Fruit fly (Drosophila melanogaster) whole organism, prepupa: Measurements from ENCODE around the gene CG12236.

ENCODE experiments used
- CG10631 ChIP-seq: fragments of 200-800 bp; sonication (Bioruptor generic); optimal IDR thresholded peaks from 2 replicates; lab custom pipeline; 2016; ENCODE audit warnings: missing biosample characterization, missing genetic modification characterization
- CG10669 ChIP-seq: fragments of 200-800 bp; sonication (Bioruptor generic); optimal IDR thresholded peaks from 3 replicates; lab custom pipeline; 2018; ENCODE audit warnings: missing biosample characterization, mild to moderate bottlenecking, missing genetic modification characterization, moderate library complexity
- CG11762 ChIP-seq: fragments of 200-800 bp; sonication (Bioruptor generic); optimal IDR thresholded peaks from 3 replicates; lab custom pipeline; 2016; ENCODE audit warnings: missing biosample characterization, missing genetic modification characterization; ENCODE audit not compliant: insufficient read depth
- CG11902 ChIP-seq: fragments of 200-800 bp; sonication (Bioruptor generic); optimal IDR thresholded peaks from 3 replicates; lab custom pipeline; 2016; ENCODE audit warnings: missing biosample characterization, missing genetic modification characterization
- CG1621 ChIP-seq: fragments of 200-800 bp; sonication (Bioruptor generic); optimal IDR thresholded peaks from 3 replicates; lab custom pipeline; 2018; ENCODE audit warnings: missing biosample characterization, mild to moderate bottlenecking, missing genetic modification characterization
- CG16779 ChIP-seq: fragments of 200-800 bp; sonication (Bioruptor generic); optimal IDR thresholded peaks from 3 replicates; lab custom pipeline; 2017; ENCODE audit warnings: missing biosample characterization, mild to moderate bottlenecking, missing genetic modification characterization
- CG3032 ChIP-seq: fragments of 200-800 bp; optimal IDR thresholded peaks from 2 replicates; lab custom pipeline; 2019; ENCODE audit warnings: missing biosample characterization, mild to moderate bottlenecking, missing genetic modification characterization, moderate library complexity
- CG31627 ChIP-seq: fragments of 200-800 bp; sonication (Bioruptor generic); optimal IDR thresholded peaks from 3 replicates; lab custom pipeline; 2016; ENCODE audit warnings: missing biosample characterization, missing genetic modification characterization
- CG32006 ChIP-seq: fragments of 200-800 bp; sonication (Bioruptor generic); optimal IDR thresholded peaks from 3 replicates; lab custom pipeline; 2017; ENCODE audit warnings: missing biosample characterization, mild to moderate bottlenecking, missing genetic modification characterization
- CG34406 ChIP-seq: fragments of 200-800 bp; sonication (Bioruptor generic); optimal IDR thresholded peaks from 3 replicates; lab custom pipeline; 2016; ENCODE audit warnings: missing biosample characterization, missing genetic modification characterization
- CG3919 ChIP-seq: fragments of 200-800 bp; sonication (Bioruptor generic); optimal IDR thresholded peaks from 3 replicates; lab custom pipeline; 2016; ENCODE audit warnings: missing biosample characterization, missing genetic modification characterization
- CG4318 ChIP-seq: fragments of 200-800 bp; sonication (Bioruptor generic); optimal IDR thresholded peaks from 3 replicates; lab custom pipeline; 2017; ENCODE audit warnings: missing biosample characterization, mild to moderate bottlenecking, missing genetic modification characterization
- CG6163 ChIP-seq: fragments of 200-800 bp; sonication (Bioruptor generic); IDR thresholded peaks from 3 replicates; pipeline ENCODE4 v1.3.6; 2022; ENCODE audit warnings: missing biosample characterization, missing genetic modification characterization
- CG6792 ChIP-seq: fragments of 200-800 bp; sonication (Bioruptor generic); optimal IDR thresholded peaks from 3 replicates; lab custom pipeline; 2016; ENCODE audit warnings: missing biosample characterization, missing genetic modification characterization
- CG6808 ChIP-seq: fragments of 200-800 bp; sonication (Bioruptor generic); optimal IDR thresholded peaks from 3 replicates; lab custom pipeline; 2017; ENCODE audit warnings: missing biosample characterization, missing genetic modification characterization, mild to moderate bottlenecking, moderate library complexity, missing genetic modification reagents
- CG6854 ChIP-seq: fragments of 200-800 bp; sonication (Bioruptor generic); optimal IDR thresholded peaks from 2 replicates; lab custom pipeline; 2017; ENCODE audit warnings: missing biosample characterization, mild to moderate bottlenecking, missing genetic modification characterization
- CG8119 ChIP-seq: fragments of 200-800 bp; sonication (Bioruptor generic); IDR thresholded peaks from 3 replicates; pipeline ENCODE4 v1.3.6; 2022; ENCODE audit warnings: missing biosample characterization, missing genetic modification characterization
- Eip93F ChIP-seq: fragments of 200-800 bp; sonication (Bioruptor generic); optimal IDR thresholded peaks from 2 replicates; lab custom pipeline; 2016; ENCODE audit warnings: missing biosample characterization, mild to moderate bottlenecking, missing genetic modification characterization
- Ets21C ChIP-seq: fragments of 200-800 bp; sonication (Bioruptor generic); optimal IDR thresholded peaks from 3 replicates; lab custom pipeline; 2016; ENCODE audit warnings: missing biosample characterization, missing genetic modification characterization
- Gug ChIP-seq: fragments of 200-800 bp; sonication (Bioruptor generic); IDR thresholded peaks from 2 replicates; pipeline ENCODE4 v1.3.6; 2022; ENCODE audit warnings: missing biosample characterization, missing genetic modification characterization
- Hr38 ChIP-seq: sonication (Bioruptor generic); optimal IDR thresholded peaks from 2 replicates; lab custom pipeline; 2016; ENCODE audit warnings: missing biosample characterization, missing genetic modification characterization
- Hr4 ChIP-seq: fragments of 200-800 bp; sonication (Bioruptor generic); optimal IDR thresholded peaks from 3 replicates; lab custom pipeline; 2016; ENCODE audit warnings: missing biosample characterization, missing genetic modification characterization
- Lpt ChIP-seq: fragments of 200-800 bp; sonication (Bioruptor generic); optimal IDR thresholded peaks from 3 replicates; lab custom pipeline; 2016; ENCODE audit warnings: missing biosample characterization, missing genetic modification characterization
- Smox ChIP-seq: fragments of 200-800 bp; sonication (Bioruptor generic); optimal IDR thresholded peaks from 3 replicates; lab custom pipeline; 2016; ENCODE audit warnings: missing biosample characterization, missing genetic modification characterization
- Sox102F ChIP-seq: fragments of 200-800 bp; sonication (Bioruptor generic); optimal IDR thresholded peaks from 2 replicates; lab custom pipeline; 2016; ENCODE audit warnings: missing biosample characterization, mild to moderate bottlenecking, missing genetic modification characterization
- Sox15 ChIP-seq: fragments of 200-800 bp; sonication (Bioruptor generic); optimal IDR thresholded peaks from 3 replicates; lab custom pipeline; 2016; ENCODE audit warnings: missing biosample characterization, missing genetic modification characterization
- achi ChIP-seq: fragments of 200-800 bp; sonication (Bioruptor generic); optimal IDR thresholded peaks from 3 replicates; lab custom pipeline; 2016; ENCODE audit warnings: missing biosample characterization, missing genetic modification characterization
- acj6 ChIP-seq: fragments of 200-800 bp; sonication (Bioruptor generic); optimal IDR thresholded peaks from 3 replicates; lab custom pipeline; 2016; ENCODE audit warnings: missing biosample characterization, missing genetic modification characterization
- cyc ChIP-seq: fragments of 200-800 bp; sonication (Bioruptor generic); optimal IDR thresholded peaks from 3 replicates; lab custom pipeline; 2016; ENCODE audit warnings: missing biosample characterization, missing genetic modification characterization
- dac ChIP-seq: fragments of 200-800 bp; sonication (Bioruptor generic); optimal IDR thresholded peaks from 2 replicates; lab custom pipeline; 2017; ENCODE audit warnings: missing biosample characterization, mild to moderate bottlenecking, missing genetic modification characterization
- dsx ChIP-seq: fragments of 200-800 bp; optimal IDR thresholded peaks from 3 replicates; lab custom pipeline; 2019; ENCODE audit warnings: missing biosample characterization, mild to moderate bottlenecking, missing genetic modification characterization, moderate library complexity; ENCODE audit not compliant: poor library complexity, severe bottlenecking
- eg ChIP-seq: fragments of 200-800 bp; sonication (Bioruptor generic); IDR thresholded peaks from 3 replicates; pipeline ENCODE4 v1.3.6; 2022; ENCODE audit warnings: missing biosample characterization, missing genetic modification characterization
- esn ChIP-seq: fragments of 200-800 bp; sonication (Bioruptor generic); optimal IDR thresholded peaks from 2 replicates; lab custom pipeline; 2016; ENCODE audit warnings: missing biosample characterization, mild to moderate bottlenecking, missing genetic modification characterization, moderate library complexity
- fd59A ChIP-seq: fragments of 200-800 bp; sonication (Bioruptor generic); optimal IDR thresholded peaks from 2 replicates; lab custom pipeline; 2017; ENCODE audit warnings: missing biosample characterization, mild to moderate bottlenecking, missing genetic modification characterization, missing genetic modification reagents
- fkh ChIP-seq: fragments of 200-800 bp; sonication (Bioruptor generic); optimal IDR thresholded peaks from 3 replicates; lab custom pipeline; 2017; ENCODE audit warnings: missing biosample characterization, mild to moderate bottlenecking, missing genetic modification characterization, moderate library complexity
- lz ChIP-seq: fragments of 200-800 bp; sonication (Bioruptor generic); optimal IDR thresholded peaks from 3 replicates; lab custom pipeline; 2016; ENCODE audit warnings: missing biosample characterization, missing genetic modification characterization
- net ChIP-seq: fragments of 200-800 bp; sonication (Bioruptor generic); optimal IDR thresholded peaks from 3 replicates; lab custom pipeline; 2016; ENCODE audit warnings: missing biosample characterization, missing genetic modification characterization
- pdm3 ChIP-seq: fragments of 200-800 bp; sonication (Bioruptor generic); optimal IDR thresholded peaks from 3 replicates; lab custom pipeline; 2016; ENCODE audit warnings: missing biosample characterization, missing genetic modification characterization
- salr ChIP-seq, 2 experiments: fragments of 200-800 bp; sonication (Bioruptor generic); optimal IDR thresholded peaks; 3 replicates each; lab custom pipeline; 2016 to 2018; ENCODE audit warnings: missing biosample characterization in 2 of 2, missing genetic modification characterization in 2 of 2, mild to moderate bottlenecking in 1 of 2
- spab ChIP-seq: fragments of 200-800 bp; sonication (Bioruptor generic); optimal IDR thresholded peaks from 2 replicates; lab custom pipeline; 2017; ENCODE audit warnings: missing biosample characterization, mild to moderate bottlenecking, missing genetic modification characterization, missing genetic modification reagents
- ss ChIP-seq, 2 experiments: fragments of 200-800 bp; sonication (Bioruptor generic); optimal IDR thresholded peaks; 2 replicates in 1 of 2; 3 replicates in 1 of 2; lab custom pipeline; 2017 to 2018; ENCODE audit warnings: mild to moderate bottlenecking in 2 of 2, missing biosample characterization in 2 of 2, missing genetic modification characterization in 2 of 2, moderate library complexity in 1 of 2
- svp ChIP-seq: fragments of 200-800 bp; sonication (Bioruptor generic); peaks from one replicate; lab custom pipeline; 2016; ENCODE audit warnings: missing biosample characterization, missing genetic modification characterization
- topi ChIP-seq: fragments of 200-800 bp; sonication (Bioruptor generic); optimal IDR thresholded peaks from 3 replicates; lab custom pipeline; 2016; ENCODE audit warnings: missing biosample characterization, missing genetic modification characterization
- vri ChIP-seq: fragments of 200-800 bp; sonication (Bioruptor generic); optimal IDR thresholded peaks from 3 replicates; lab custom pipeline; 2016; ENCODE audit warnings: missing biosample characterization, mild to moderate bottlenecking, missing genetic modification characterization

The CG12236 gene

dm6 chrX:5895821-5896550, 11.9 kb upstream of the CG12236 start (continued):
- TF ChIP-seq achi (GFP tag; lab: Kevin White, UChicago), result peak; percentile 98
- peak; percentile 99 for TF ChIP-seq fd59A
- peak; percentile 99 for TF ChIP-seq CG6808 (GFP tag; lab: Kevin White, UChicago)
- peak; percentile 96 for TF ChIP-seq CG31627 (GFP tag; lab: Kevin White, UChicago)
- peak; percentile 98 for TF ChIP-seq Gug (GFP tag; lab: Robert Waterston, UW)
- peak; percentile 99 for TF ChIP-seq CG10631
- TF ChIP-seq Hr4 (GFP tag; lab: Kevin White, UChicago), result peak; percentile 99
- peak; percentile 99 for TF ChIP-seq CG10669 (GFP tag; lab: Kevin White, UChicago)
- peak; percentile 99 for TF ChIP-seq CG3919
- peak; percentile 99 for TF ChIP-seq CG8119 (GFP tag; lab: Robert Waterston, UW)
- TF ChIP-seq esn (GFP tag; lab: Kevin White, UChicago), result peak; percentile 96
- TF ChIP-seq CG6163 (GFP tag; lab: Robert Waterston, UW), result peak; percentile 99
- TF ChIP-seq Smox (GFP tag; lab: Kevin White, UChicago), result peak; percentile 94
- peak; percentile 98 for TF ChIP-seq CG4318 (GFP tag; lab: Kevin White, UChicago)
- peak; percentile 99 for TF ChIP-seq Lpt (GFP tag; lab: Kevin White, UChicago)
- TF ChIP-seq fkh (GFP tag; lab: Kevin White, UChicago), result peak; percentile 1
- peak; percentile 98 for TF ChIP-seq dac (GFP tag; lab: Kevin White, UChicago)
- TF ChIP-seq CG3032 (tag; lab: Kevin White, UChicago), result peak; percentile 99
- TF ChIP-seq spab, result peak; percentile 99
- peak; percentile 98 for TF ChIP-seq CG11902 (GFP tag; lab: Kevin White, UChicago)
- peak; percentile 98 to 99 for TF ChIP-seq salr (GFP tag; optimal IDR thresholded peaks at IDR 0.05; lab: Kevin White, UChicago)
- peak; percentile 99 for TF ChIP-seq net
- TF ChIP-seq vri (GFP tag; lab: Kevin White, UChicago), result peak; percentile 94
- TF ChIP-seq CG32006 (GFP tag; lab: Kevin White, UChicago), result peak; percentile 99
- peak; percentile 99 for TF ChIP-seq acj6
- peak; percentile 99 for TF ChIP-seq eg
- peak; percentile 98 for TF ChIP-seq cyc (GFP tag; lab: Kevin White, UChicago)
- peak; percentile 99 for TF ChIP-seq pdm3 (GFP tag; lab: Kevin White, UChicago)
- peak; percentile 63 for TF ChIP-seq Eip93F
- TF ChIP-seq CG11762 (GFP tag; lab: Kevin White, UChicago), result peak; percentile 99
- peak; percentile 99 to 100 for TF ChIP-seq ss (GFP tag; optimal IDR thresholded peaks at IDR 0.05; lab: Kevin White, UChicago)
- TF ChIP-seq CG6792, result peak; percentile 99
- TF ChIP-seq CG16779, result peak; percentile 98
- peak; percentile 95 for TF ChIP-seq Hr38 (GFP tag; lab: Kevin White, UChicago)
- TF ChIP-seq dsx (GFP tag; lab: Kevin White, UChicago), result peak; percentile 98

- TF ChIP-seq CG1621 (tag; lab: Kevin White, UChicago) (peak; percentile 57), Hr4 (GFP tag; lab: Kevin White, UChicago) (peak; percentile 57), esn (GFP tag; lab: Kevin White, UChicago) (peak; percentile 70), salr (GFP tag; optimal IDR thresholded peaks at IDR 0.05; lab: Kevin White, UChicago) (peak in 1 of 2 experiments; percentile 59), svp (GFP tag; lab: Kevin White, UChicago) (peak; percentile 86), eg (peak; percentile 83), vri (GFP tag; lab: Kevin White, UChicago) (peak; percentile 38), CG3919 (peak; percentile 53), CG11902 (GFP tag; lab: Kevin White, UChicago) (peak; percentile 23), fkh (GFP tag; lab: Kevin White, UChicago) (no peak), CG31627 (GFP tag; lab: Kevin White, UChicago) (peak; percentile 68), CG8119 (GFP tag; lab: Robert Waterston, UW) (peak; percentile 69; the same call in 2 of the 3 replicates), CG10631 (peak; percentile 48), Sox15 (GFP tag; lab: Kevin White, UChicago) (peak; percentile 35), achi (GFP tag; lab: Kevin White, UChicago) (peak; percentile 63), Sox102F (GFP tag; lab: Kevin White, UChicago) (peak; percentile 65), CG16779 (no peak), topi (GFP tag; lab: Kevin White, UChicago) (peak; percentile 64), net (peak; percentile 62), lz (GFP tag; lab: Kevin White, UChicago) (peak; percentile 60), CG6854 (no peak), Gug (GFP tag; lab: Robert Waterston, UW) (peak; percentile 31; the same call in 1 of the 2 replicates), Ets21C (peak; percentile 46), CG34406 (GFP tag; lab: Kevin White, UChicago) (peak; percentile 70), Eip93F (no peak)
These were observed 10.9 kb upstream of the CG12236 start for dm6 chrX:5896809-5897700.
